Fruit fly (Drosophila melanogaster) whole organism, larva: ENCODE data around the gene Arglu1.
A peak's percentile ranks its signal among the peaks of the same experiment; 100 is the strongest.

Source experiments
- noc ChIP-seq: fragments of 200-800 bp; sonication (Bioruptor generic); optimal IDR thresholded peaks from 3 replicates; lab custom pipeline; 2019; ENCODE audit warnings: missing biosample characterization, mild to moderate bottlenecking, missing genetic modification characterization, moderate library complexity

Arglu1 gene

DNA sequence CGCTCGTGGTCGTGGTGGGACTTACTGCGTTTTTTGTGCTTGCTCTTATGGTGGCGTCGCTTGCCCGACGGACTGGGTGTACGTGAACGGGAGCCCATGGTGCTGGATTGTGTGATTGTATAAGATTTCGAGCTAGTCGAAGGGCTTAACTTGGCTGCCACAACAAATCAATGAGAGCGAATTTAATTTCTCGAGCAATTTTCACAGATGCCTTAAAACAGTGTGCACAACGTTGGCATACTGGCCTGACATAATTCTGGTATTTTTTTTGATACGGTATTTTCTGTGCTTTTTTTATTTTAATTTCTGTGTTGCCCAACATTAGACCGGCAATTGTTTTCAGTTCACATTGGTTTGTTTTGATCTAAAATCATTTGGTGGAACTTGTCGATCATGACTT lies at the start of gene Arglu1:
Gene Arglu1, minus strand, starts transcription at position 227 of the 400 bp plus-strand sequence.
- TF ChIP-seq noc (tag; lab: Kevin White, UChicago): no peak

DNA sequence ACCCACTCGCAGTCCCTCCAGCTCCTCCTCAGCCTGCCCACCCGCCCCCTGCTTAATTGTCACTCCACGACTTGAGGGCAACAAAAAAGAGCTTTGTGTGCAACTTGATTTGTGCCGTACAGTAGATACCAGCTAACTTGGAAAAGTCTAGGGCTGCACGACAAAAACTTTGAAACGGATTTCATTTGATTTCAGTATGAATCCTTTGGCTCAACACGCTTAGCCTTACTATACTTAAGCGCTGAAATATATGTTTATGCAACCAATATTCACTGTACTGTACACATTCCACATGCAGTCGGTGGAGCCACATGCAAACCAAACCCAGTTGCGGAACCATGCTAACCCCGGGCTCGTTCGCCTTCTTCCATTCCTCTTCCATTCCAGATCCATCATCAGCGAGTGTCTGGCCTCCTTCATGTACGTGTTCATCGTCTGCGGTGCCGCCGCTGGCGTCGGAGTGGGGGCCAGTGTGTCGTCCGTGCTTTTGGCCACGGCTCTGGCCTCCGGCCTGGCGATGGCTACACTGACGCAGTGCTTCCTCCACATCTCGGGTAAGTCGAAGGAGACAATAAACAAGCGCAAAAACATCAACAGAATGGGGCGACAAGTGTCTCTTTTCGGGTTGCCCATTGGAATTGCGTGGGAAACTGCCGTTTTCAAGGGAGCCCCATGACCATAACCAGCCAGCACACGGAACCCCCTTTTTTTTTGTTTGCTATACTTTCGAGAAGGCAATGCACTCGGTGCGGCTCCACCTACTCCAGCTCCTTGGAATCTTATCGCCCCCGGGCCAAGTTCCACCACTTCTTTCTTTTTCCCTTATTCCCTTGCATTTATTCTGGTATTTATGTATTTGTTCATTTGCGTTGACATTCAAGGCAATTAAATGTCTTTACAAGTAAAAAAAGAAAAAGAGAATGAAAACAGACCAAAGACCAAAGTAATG lies 48.7 kb upstream of the Arglu1 start:
- TF ChIP-seq noc (tag; lab: Kevin White, UChicago): no peak

DNA sequence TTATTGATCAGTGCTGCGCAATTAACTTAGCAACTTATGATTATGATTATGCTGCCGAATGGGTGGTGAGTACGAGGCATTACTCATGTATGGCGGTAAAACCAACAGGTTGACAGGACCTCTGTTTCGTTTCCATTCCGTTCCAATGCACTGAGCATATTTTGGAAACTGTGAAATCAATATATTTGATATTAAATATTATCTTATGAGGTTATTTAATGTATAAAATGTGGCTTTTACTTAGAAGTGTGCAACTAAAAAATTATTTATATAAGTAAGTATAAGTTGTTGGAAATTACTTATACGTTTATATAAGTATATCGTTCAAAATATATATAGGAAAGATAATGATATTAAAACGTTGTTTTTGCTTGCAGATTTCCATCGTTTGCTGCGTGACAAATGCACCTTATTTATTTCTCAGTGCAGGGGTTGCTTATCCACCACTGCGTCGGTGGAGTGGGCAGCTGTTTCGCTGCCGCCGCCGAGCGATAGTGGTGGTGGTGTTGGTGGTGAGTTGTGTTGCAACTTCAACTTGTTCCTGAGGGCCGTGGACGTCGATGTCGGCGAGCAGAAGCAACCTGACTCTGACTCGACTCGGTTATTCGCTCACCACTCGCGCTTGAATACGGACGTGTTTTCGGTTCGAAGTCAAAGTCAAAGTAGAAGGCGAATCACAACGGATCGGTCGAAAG lies 46.3 kb upstream of the Arglu1 start, which contains the start of gene bib:
Gene bib, plus strand, starts transcription at position 568 of the 695 bp plus-strand sequence.
- TF ChIP-seq noc (tag; lab: Kevin White, UChicago): peak; percentile 13

- no peak for TF ChIP-seq noc (tag; lab: Kevin White, UChicago)
These were observed 44.6 kb upstream of the Arglu1 start for dm6 chr2L:9982516-9982915.

dm6 chr2L:9981809-9982208 lies 43.9 kb upstream of the Arglu1 start:
- no peak for TF ChIP-seq noc (tag; lab: Kevin White, UChicago)

- TF ChIP-seq noc (tag; lab: Kevin White, UChicago): no peak
These were observed 34.7 kb upstream of the Arglu1 start for dm6 chr2L:9972624-9973023.

dm6 chr2L:9968201-9968727 lies 30.3 kb upstream of the Arglu1 start:
- no peak for TF ChIP-seq noc (tag; lab: Kevin White, UChicago)

dm6 chr2L:9966983-9967737 lies 29.2 kb upstream of the Arglu1 start, which contains the start of the genes Dref and RpL13:
TSS of gene Dref (minus strand) at chr2L:9967229.
TSS of gene RpL13 (plus strand) at chr2L:9967313.
- TF ChIP-seq noc (tag; lab: Kevin White, UChicago): peak; percentile 87

DNA sequence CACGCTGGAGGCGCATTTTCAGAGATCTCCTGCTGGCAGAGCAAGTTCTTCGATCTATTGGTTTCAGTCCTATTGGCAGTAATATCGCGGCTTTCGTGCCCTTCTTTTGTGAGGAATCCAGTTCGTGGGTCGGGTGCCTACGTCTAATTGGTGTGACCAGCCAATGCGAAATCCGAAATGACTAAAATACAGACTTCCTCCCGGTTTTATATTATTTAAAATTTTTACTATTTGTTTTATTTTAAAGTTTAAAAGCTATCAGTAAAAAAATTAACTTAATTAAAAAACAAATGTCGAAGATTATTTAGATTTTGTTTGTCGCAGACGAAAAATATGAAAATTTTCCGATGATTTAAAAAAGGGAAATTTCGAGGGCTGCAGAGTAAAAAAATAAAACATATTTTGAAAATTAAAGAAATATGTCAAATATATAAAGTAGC lies 25.7 kb upstream of the Arglu1 start, which contains the start of gene CG5850:
Gene CG5850, minus strand, starts transcription at position 347 of the 440 bp plus-strand sequence.
- TF ChIP-seq noc (tag; lab: Kevin White, UChicago): no peak

dm6 chr2L:9960758-9961157 lies 22.8 kb upstream of the Arglu1 start:
- no peak for TF ChIP-seq noc (tag; lab: Kevin White, UChicago)

DNA sequence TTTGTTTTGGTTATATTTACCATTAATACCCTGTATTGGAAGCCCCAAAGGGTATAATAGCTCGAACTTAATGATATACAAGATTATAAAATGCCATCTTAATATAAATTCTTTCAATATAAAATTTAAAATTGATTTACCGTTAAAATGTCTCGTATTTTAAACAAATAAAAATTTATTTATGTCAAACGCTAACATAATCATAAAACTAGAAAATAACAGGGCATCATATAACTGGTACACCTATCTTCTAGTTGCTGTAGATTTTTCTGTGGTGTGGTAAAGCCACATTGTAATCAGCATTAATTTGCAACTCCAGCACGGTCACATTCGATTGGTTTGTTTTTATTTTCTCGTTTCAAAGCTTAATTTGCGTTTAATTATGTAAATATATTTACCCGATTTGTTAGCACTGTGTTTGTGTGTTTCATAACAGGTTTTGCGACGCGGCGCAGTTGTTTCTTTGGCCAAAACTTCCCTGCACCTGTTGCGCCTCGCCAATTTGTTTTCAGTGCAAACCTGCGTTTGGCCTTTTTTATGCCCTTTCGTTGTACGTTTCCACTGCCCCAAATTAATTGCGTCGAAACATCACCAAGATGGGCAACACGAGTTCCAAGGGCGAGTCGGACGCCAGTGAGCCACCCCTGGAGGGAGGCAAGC lies 19.2 kb upstream of the Arglu1 start, which contains the start of the genes CG4658 and CG5846:
Gene CG4658, plus strand, starts transcription at position 140 of the 660 bp plus-strand sequence.
Gene CG5846, minus strand, starts transcription at position 245 of the 660 bp plus-strand sequence.
- TF ChIP-seq noc (tag; lab: Kevin White, UChicago): peak; percentile 93

dm6 chr2L:9954696-9955095 lies 16.8 kb upstream of the Arglu1 start:
- no peak for TF ChIP-seq noc (tag; lab: Kevin White, UChicago)

DNA sequence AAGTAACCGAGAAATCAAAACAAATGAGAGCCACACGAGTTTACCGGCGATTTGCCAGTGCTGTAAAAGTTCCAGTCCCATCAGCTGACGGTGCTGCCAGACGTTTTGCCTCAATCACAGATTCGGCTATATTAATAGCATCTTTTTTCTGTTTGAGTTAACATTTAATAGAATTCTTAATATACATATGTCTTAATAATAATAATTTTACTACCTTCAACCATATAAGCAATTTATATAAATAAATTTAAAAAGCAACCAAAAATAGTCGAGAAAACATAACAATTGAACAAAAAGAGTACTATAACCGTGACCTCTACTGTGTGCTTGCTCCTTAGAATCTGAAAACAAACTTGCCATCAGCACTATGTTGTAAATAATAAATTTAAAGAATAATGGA lies 16.2 kb upstream of the Arglu1 start, which contains the start of the genes CG13126 and CG4709:
Gene CG13126, minus strand, starts transcription at position 63 of the 400 bp plus-strand sequence.
Gene CG4709, plus strand, starts transcription at position 207 of the 400 bp plus-strand sequence.
- TF ChIP-seq noc (tag; lab: Kevin White, UChicago): peak; percentile 95
